Worm (Caenorhabditis elegans): ENCODE measurements around the gene F16H6.8.

DNA sequence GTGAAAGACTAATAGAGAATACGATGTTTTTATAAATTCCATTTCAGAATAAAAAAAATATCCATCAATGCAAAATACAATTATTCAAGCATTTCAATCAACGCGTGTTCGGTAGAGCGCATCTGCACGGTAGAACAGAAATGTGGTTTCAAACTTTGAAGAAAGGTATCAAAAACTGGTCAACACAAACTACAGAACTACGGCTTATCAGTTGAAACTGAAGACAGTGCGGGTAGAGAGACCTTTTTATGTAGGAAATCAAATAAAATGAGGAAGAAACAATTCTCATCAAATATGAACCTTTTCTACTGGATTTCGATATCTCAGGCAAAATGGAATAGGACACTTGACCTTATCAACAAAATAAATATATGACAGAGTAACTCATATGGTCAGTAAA lies 28.3 kb upstream of the F16H6.8 start:
- no peak for TF ChIP-seq unc-39 (tag; optimal IDR thresholded peaks at IDR 0.05)
- no peak for TF ChIP-seq sptf-1 (tag; optimal IDR thresholded peaks at IDR 0.05)
- no peak for TF ChIP-seq elt-3 (tag; optimal IDR thresholded peaks at IDR 0.05)
- no peak for TF ChIP-seq nhr-76 (tag; optimal IDR thresholded peaks at IDR 0.05)
- TF ChIP-seq lin-32 (GFP tag; optimal IDR thresholded peaks at IDR 0.05): no peak
- no peak for TF ChIP-seq pha-4 (tag; optimal IDR thresholded peaks at IDR 0.05)
- no peak for TF ChIP-seq unc-62 (GFP tag; optimal IDR thresholded peaks at IDR 0.05)
- no peak for TF ChIP-seq blmp-1 (tag; optimal IDR thresholded peaks at IDR 0.05)
- TF ChIP-seq snpc-4 (tag; optimal IDR thresholded peaks at IDR 0.05): no peak
- no peak for TF ChIP-seq nhr-237 (tag; optimal IDR thresholded peaks at IDR 0.05)
- TF ChIP-seq cnd-1 (tag; optimal IDR thresholded peaks at IDR 0.05): no peak
- no peak for TF ChIP-seq lsy-2 (tag; optimal IDR thresholded peaks at IDR 0.05)

Measured in whole organism, mixed stage, embryonic.